Fruit fly (Drosophila melanogaster): ENCODE data around the gene vib.

DNA sequence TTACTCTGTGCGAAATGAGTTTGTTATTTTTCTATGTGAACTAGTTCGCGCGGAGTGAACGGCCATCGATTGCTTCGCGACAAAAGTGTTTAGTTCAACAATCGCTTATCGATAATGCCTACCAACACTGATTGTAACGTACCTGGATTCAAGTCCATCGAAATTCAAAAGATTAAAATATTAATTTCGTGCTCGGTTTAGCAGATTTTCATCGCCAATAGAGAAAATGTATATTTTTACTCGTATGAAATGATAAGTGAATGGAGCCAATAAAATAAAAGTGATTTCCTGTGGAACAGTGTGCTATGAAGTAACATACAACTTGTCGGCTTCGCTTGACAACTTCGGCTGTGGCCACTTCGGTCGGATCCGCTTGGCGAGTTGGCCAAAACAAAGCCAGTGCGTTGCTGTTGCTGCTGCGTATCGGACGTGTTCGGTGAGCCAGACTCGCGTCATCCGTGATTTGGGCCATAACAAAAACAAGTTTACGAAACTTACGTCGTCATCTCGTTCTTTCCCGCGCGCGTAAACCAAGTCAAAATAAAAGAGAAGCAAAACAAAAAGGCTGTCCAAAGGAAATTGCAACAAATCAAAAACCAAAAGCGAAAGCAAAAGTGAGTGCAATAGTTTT, 46.1 kb downstream of the vib start, which contains the start of the genes CG5555 and myd:
- TF ChIP-seq pan (optimal IDR thresholded peaks at IDR 0.05) (no peak), psq (optimal IDR thresholded peaks at IDR 0.05) (no peak), Dll (optimal IDR thresholded peaks at IDR 0.05) (no peak), CG8478 (optimal IDR thresholded peaks at IDR 0.05) (no peak), usp (GFP tag; optimal IDR thresholded peaks at IDR 0.05) (no peak)

All from whole organism.